Worm (Caenorhabditis elegans) whole organism, L4/young adult: ENCODE measurements around the gene grl-30.

Experiments used
- W03F9.2 ChIP-seq: fragments of 150-350 bp; optimal IDR thresholded peaks from 2 replicates; lab custom pipeline; 2014; ENCODE audit warnings: missing biosample characterization, missing genetic modification characterization
- dao-5 ChIP-seq: sonication (generic microtip); optimal IDR thresholded peaks from 2 replicates; lab custom pipeline; 2016; ENCODE audit warnings: missing genotype, missing genetic modification characterization, moderate library complexity, missing compliant biosample characterization
- him-1 ChIP-seq: sonication (generic microtip); optimal IDR thresholded peaks from 2 replicates; lab custom pipeline; 2016; ENCODE audit warnings: missing genotype, missing genetic modification reagents, missing genetic modification characterization, missing compliant biosample characterization

DNA sequence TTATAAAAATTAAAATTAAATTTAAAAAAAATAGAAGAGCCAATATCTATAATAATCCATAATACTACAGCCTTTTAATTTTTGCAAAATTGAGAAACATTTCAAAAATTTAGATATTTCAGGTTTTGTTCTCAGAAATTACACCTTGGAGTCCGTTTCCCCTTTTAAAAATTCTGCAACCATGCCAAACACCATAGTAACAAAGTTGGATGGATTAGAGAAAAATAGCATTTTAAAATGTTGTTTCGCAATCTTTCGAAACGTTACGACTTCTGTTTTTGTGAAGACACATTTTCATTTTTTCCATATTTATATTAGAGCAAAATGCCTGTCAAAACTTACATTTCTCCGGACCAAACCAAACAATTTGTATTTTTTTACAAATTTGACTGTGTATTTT lies 31.1 kb upstream of the grl-30 start, which contains the start of gene T24A6.7:
- no peak for TF ChIP-seq dao-5 (tag; lab: Kevin White, UChicago)
- no peak for TF ChIP-seq W03F9.2 (tag; lab: Kevin White, UChicago)
- no peak for TF ChIP-seq him-1
